Fruit fly (Drosophila melanogaster) whole organism, adult: Measurements from ENCODE around the gene CG42676.

Source experiments
- CG11617 ChIP-seq: fragments of 200-800 bp; sonication (Bioruptor generic); optimal IDR thresholded peaks from 2 replicates; lab custom pipeline; 2017; ENCODE audit warnings: mild to moderate bottlenecking, missing biosample characterization, missing genetic modification reagents, missing genetic modification characterization
- CG12768 ChIP-seq: fragments of 200-800 bp; sonication (Bioruptor generic); optimal IDR thresholded peaks from 2 replicates; lab custom pipeline; 2017; ENCODE audit warnings: missing biosample characterization, missing genetic modification characterization, mild to moderate bottlenecking, moderate library complexity, missing genetic modification reagents
- CG14711 ChIP-seq: fragments of 200-800 bp; sonication (Bioruptor generic); optimal IDR thresholded peaks from 2 replicates; lab custom pipeline; 2018; ENCODE audit warnings: missing biosample characterization, mild to moderate bottlenecking, missing genetic modification characterization, moderate library complexity
- CG1620 ChIP-seq: fragments of 200-800 bp; sonication (Bioruptor generic); optimal IDR thresholded peaks from 2 replicates; lab custom pipeline; 2016; ENCODE audit warnings: missing biosample characterization, missing genetic modification characterization
- CG33017 ChIP-seq: fragments of 200-800 bp; sonication (Bioruptor generic); optimal IDR thresholded peaks from 2 replicates; lab custom pipeline; 2018; ENCODE audit warnings: missing biosample characterization, mild to moderate bottlenecking, missing genetic modification characterization, moderate library complexity
- CG5204 ChIP-seq: fragments of 200-800 bp; sonication (Bioruptor generic); optimal IDR thresholded peaks from 2 replicates; lab custom pipeline; 2016; ENCODE audit warnings: missing biosample characterization, missing genetic modification characterization
- CG7045 ChIP-seq: fragments of 200-800 bp; sonication (Bioruptor generic); optimal IDR thresholded peaks from 2 replicates; lab custom pipeline; 2017; ENCODE audit warnings: missing biosample characterization, mild to moderate bottlenecking, missing genetic modification characterization
- CG7101 ChIP-seq: fragments of 200-800 bp; sonication (Bioruptor generic); optimal IDR thresholded peaks from 2 replicates; lab custom pipeline; 2018; ENCODE audit warnings: missing biosample characterization, mild to moderate bottlenecking, missing genetic modification characterization, moderate library complexity
- Clk ChIP-seq: fragments of 200-800 bp; sonication (Bioruptor generic); optimal IDR thresholded peaks from 2 replicates; lab custom pipeline; 2017; ENCODE audit warnings: missing biosample characterization, missing genetic modification characterization
- Crg-1 ChIP-seq: fragments of 200-800 bp; sonication (Bioruptor generic); optimal IDR thresholded peaks from 2 replicates; lab custom pipeline; 2016; ENCODE audit warnings: missing biosample characterization, missing genetic modification characterization
- Hr96 ChIP-seq: fragments of 200-800 bp; sonication (Bioruptor generic); optimal IDR thresholded peaks from 2 replicates; lab custom pipeline; 2016; ENCODE audit warnings: missing biosample characterization, missing genetic modification characterization
- Mnt ChIP-seq: fragments of 200-800 bp; sonication (Bioruptor generic); optimal IDR thresholded peaks from 2 replicates; lab custom pipeline; 2016; ENCODE audit warnings: missing biosample characterization, mild to moderate bottlenecking, missing genetic modification characterization
- bab1 ChIP-seq: fragments of 200-800 bp; sonication (Bioruptor generic); optimal IDR thresholded peaks from 3 replicates; lab custom pipeline; 2019; ENCODE audit warnings: missing biosample characterization, mild to moderate bottlenecking, missing genetic modification characterization, moderate library complexity
- cic ChIP-seq: fragments of 200-800 bp; sonication (Bioruptor generic); optimal IDR thresholded peaks from 2 replicates; lab custom pipeline; 2017; ENCODE audit warnings: missing biosample characterization, mild to moderate bottlenecking, missing genetic modification characterization, moderate library complexity
- cnc ChIP-seq, 2 experiments: fragments of >200 bp; optimal IDR thresholded peaks; 2 replicates each; lab custom pipeline; 2017
- kay ChIP-seq: fragments of 200-800 bp; sonication (Bioruptor generic); peaks from one replicate; lab custom pipeline; 2016; ENCODE audit warnings: missing biosample characterization, missing genetic modification characterization, borderline replicate concordance
- ovo ChIP-seq: fragments of 200-800 bp; sonication (Bioruptor generic); optimal IDR thresholded peaks from 2 replicates; lab custom pipeline; 2016; ENCODE audit warnings: missing biosample characterization, missing genetic modification characterization
- pad ChIP-seq: fragments of 200-800 bp; sonication (Bioruptor generic); optimal IDR thresholded peaks from 3 replicates; lab custom pipeline; 2017; ENCODE audit warnings: missing biosample characterization, missing genetic modification characterization, mild to moderate bottlenecking, moderate library complexity, missing genetic modification reagents
- tj ChIP-seq: fragments of 200-800 bp; sonication (Bioruptor generic); optimal IDR thresholded peaks from 3 replicates; lab custom pipeline; 2017; ENCODE audit warnings: missing biosample characterization, mild to moderate bottlenecking, missing genetic modification characterization, moderate library complexity
- toe ChIP-seq: fragments of 200-800 bp; sonication (Bioruptor generic); optimal IDR thresholded peaks from 2 replicates; lab custom pipeline; 2016; ENCODE audit warnings: missing biosample characterization, missing genetic modification characterization

The CG42676 gene

dm6 chr3L:1794943-1795696, 7.8 kb upstream of the CG42676 start, which contains the start of the genes alpha-Spec, dlt and Cdc37:
Gene alpha-Spec, minus strand, starts transcription at chr3L:1795328.
Gene dlt, minus strand, starts transcription at chr3L:1795328.
Gene Cdc37, plus strand, starts transcription at chr3L:1795392.
- TF ChIP-seq bab1 (GFP tag; lab: Kevin White, UChicago) = peak; percentile 68
- no peak for TF ChIP-seq Crg-1 (GFP tag; lab: Kevin White, UChicago)
- peak; percentile 22 for TF ChIP-seq CG33017 (tag; lab: Kevin White, UChicago)
- TF ChIP-seq Mnt (GFP tag; lab: Kevin White, UChicago) = peak; percentile 16
- TF ChIP-seq CG14711 = peak; percentile 44
- no peak for TF ChIP-seq CG7045 (GFP tag; lab: Kevin White, UChicago)
- peak; percentile 50 for TF ChIP-seq CG7101 (tag; lab: Kevin White, UChicago)
- peak; percentile 44 for TF ChIP-seq CG12768 (GFP tag; lab: Kevin White, UChicago)
- peak; percentile 15 for TF ChIP-seq cic (GFP tag; lab: Kevin White, UChicago)
- TF ChIP-seq CG1620 (GFP tag; lab: Kevin White, UChicago) = no peak

dm6 chr3L:1797005-1797404, 5.9 kb upstream of the CG42676 start, which contains the start of gene CG12020:
Gene CG12020, plus strand, starts transcription at chr3L:1797305.
- TF ChIP-seq toe (no peak), CG33017 (tag; lab: Kevin White, UChicago) (no peak), Clk (GFP tag; lab: Kevin White, UChicago) (no peak), cnc (optimal IDR thresholded peaks at IDR 0.05; lab: Kevin White, UChicago) (no peak), bab1 (GFP tag; lab: Kevin White, UChicago) (no peak), kay (GFP tag; lab: Kevin White, UChicago) (no peak), CG11617 (GFP tag; lab: Kevin White, UChicago) (no peak), CG1620 (GFP tag; lab: Kevin White, UChicago) (no peak), CG12768 (GFP tag; lab: Kevin White, UChicago) (no peak), ovo (GFP tag; lab: Kevin White, UChicago) (no peak), CG7101 (tag; lab: Kevin White, UChicago) (no peak), Crg-1 (GFP tag; lab: Kevin White, UChicago) (no peak), tj (GFP tag; lab: Kevin White, UChicago) (no peak), Hr96 (GFP tag; lab: Kevin White, UChicago) (no peak), CG7045 (GFP tag; lab: Kevin White, UChicago) (no peak)

- no peak for TF ChIP-seq tj (GFP tag; lab: Kevin White, UChicago)
- peak; percentile 39 for TF ChIP-seq bab1 (GFP tag; lab: Kevin White, UChicago)
- TF ChIP-seq CG14711 = peak; percentile 97
Observed at dm6 chr3L:1798649-1799048, 4.3 kb upstream of the CG42676 start, which contains the start of gene Patj. Gene Patj, plus strand, starts transcription at chr3L:1798803.

- peak; percentile 4 for TF ChIP-seq CG5204 (GFP tag; lab: Kevin White, UChicago)
- TF ChIP-seq ovo (GFP tag; lab: Kevin White, UChicago) = no peak
- no peak for TF ChIP-seq pad (GFP tag; lab: Kevin White, UChicago)
- TF ChIP-seq CG7045 (GFP tag; lab: Kevin White, UChicago) = peak; percentile 45
- no peak for TF ChIP-seq CG11617 (GFP tag; lab: Kevin White, UChicago)
Observed at dm6 chr3L:1808631-1809030, 5.7 kb downstream of the CG42676 start.

dm6 chr3L:1810288-1810687, 7.4 kb downstream of the CG42676 start, which contains the start of gene GV1:
Gene GV1, plus strand, starts transcription at chr3L:1810588.
- TF ChIP-seq Clk (GFP tag; lab: Kevin White, UChicago) (no peak), CG1620 (GFP tag; lab: Kevin White, UChicago) (no peak), tj (GFP tag; lab: Kevin White, UChicago) (no peak), CG11617 (GFP tag; lab: Kevin White, UChicago) (no peak), CG12768 (GFP tag; lab: Kevin White, UChicago) (no peak), cic (GFP tag; lab: Kevin White, UChicago) (no peak), CG7101 (tag; lab: Kevin White, UChicago) (no peak), Crg-1 (GFP tag; lab: Kevin White, UChicago) (no peak), ovo (GFP tag; lab: Kevin White, UChicago) (no peak), kay (GFP tag; lab: Kevin White, UChicago) (no peak), toe (no peak)

dm6 chr3L:1816614-1817013, 13.7 kb downstream of the CG42676 start:
- TF ChIP-seq kay (GFP tag; lab: Kevin White, UChicago) = no peak
- TF ChIP-seq cic (GFP tag; lab: Kevin White, UChicago) = no peak
- no peak for TF ChIP-seq ovo (GFP tag; lab: Kevin White, UChicago)
- no peak for TF ChIP-seq CG5204 (GFP tag; lab: Kevin White, UChicago)
- no peak for TF ChIP-seq Crg-1 (GFP tag; lab: Kevin White, UChicago)
- no peak for TF ChIP-seq CG12768 (GFP tag; lab: Kevin White, UChicago)
- TF ChIP-seq Hr96 (GFP tag; lab: Kevin White, UChicago) = no peak
- TF ChIP-seq pad (GFP tag; lab: Kevin White, UChicago) = no peak
- no peak for TF ChIP-seq bab1 (GFP tag; lab: Kevin White, UChicago)
- no peak for TF ChIP-seq Clk (GFP tag; lab: Kevin White, UChicago)
